Fruit fly (Drosophila melanogaster): ENCODE data around the gene dbr.

The dbr gene

dm6 chr2L:25055-25454 is 41.2 kb upstream of the dbr start, which contains the start of gene Ir21a:
Gene Ir21a (minus strand): TSS chr2L:25155.
- TF ChIP-seq brk (GFP tag; optimal IDR thresholded peaks at IDR 0.05) (no peak), h (GFP tag; optimal IDR thresholded peaks at IDR 0.05) (no peak), Jra (GFP tag; optimal IDR thresholded peaks at IDR 0.05) (no peak), CG32264 (GFP tag; optimal IDR thresholded peaks at IDR 0.05) (no peak), psq (GFP tag; optimal IDR thresholded peaks at IDR 0.05) (no peak), Hnf4 (GFP tag; optimal IDR thresholded peaks at IDR 0.05) (no peak), jim (GFP tag; optimal IDR thresholded peaks at IDR 0.05) (no peak), Myc (optimal IDR thresholded peaks at IDR 0.05) (no peak), sv (GFP tag; optimal IDR thresholded peaks at IDR 0.05) (no peak), OdsH (GFP tag; optimal IDR thresholded peaks at IDR 0.05) (no peak), tai (GFP tag; optimal IDR thresholded peaks at IDR 0.05) (no peak), Rel (GFP tag; optimal IDR thresholded peaks at IDR 0.05) (no peak), Rel (tag; optimal IDR thresholded peaks at IDR 0.05) (no peak), GATAd (GFP tag; optimal IDR thresholded peaks at IDR 0.05) (no peak), Hr78 (GFP tag; optimal IDR thresholded peaks at IDR 0.05) (no peak), Dfd (GFP tag; optimal IDR thresholded peaks at IDR 0.05) (no peak)

dm6 chr2L:34054-34453 is 32.2 kb upstream of the dbr start:
- no peak for TF ChIP-seq Mio (GFP tag; optimal IDR thresholded peaks at IDR 0.05)
- TF ChIP-seq Dfd (GFP tag; optimal IDR thresholded peaks at IDR 0.05), result no peak
- no peak for TF ChIP-seq psq (GFP tag; optimal IDR thresholded peaks at IDR 0.05)
- no peak for TF ChIP-seq dl (GFP tag; optimal IDR thresholded peaks at IDR 0.05; ENCODE audit: insufficient read depth in 1 of 2, partially characterized antibody in 2 of 2)
- TF ChIP-seq Rel (GFP tag; optimal IDR thresholded peaks at IDR 0.05), result no peak
- no peak for TF ChIP-seq Rel (tag; optimal IDR thresholded peaks at IDR 0.05)
- no peak for TF ChIP-seq Hr83 (GFP tag; optimal IDR thresholded peaks at IDR 0.05; ENCODE audit: poor library complexity, severe bottlenecking)
- TF ChIP-seq br (GFP tag; optimal IDR thresholded peaks at IDR 0.05), result no peak
- no peak for TF ChIP-seq usp (GFP tag; optimal IDR thresholded peaks at IDR 0.05)
- TF ChIP-seq sage (GFP tag; optimal IDR thresholded peaks at IDR 0.05), result no peak
- TF ChIP-seq Abd-B (GFP tag; optimal IDR thresholded peaks at IDR 0.05), result no peak
- TF ChIP-seq h (GFP tag; optimal IDR thresholded peaks at IDR 0.05), result no peak
- no peak for TF ChIP-seq woc (GFP tag; optimal IDR thresholded peaks at IDR 0.05)
- no peak for TF ChIP-seq CG9705 (GFP tag; optimal IDR thresholded peaks at IDR 0.05)
- no peak for TF ChIP-seq Hr78 (GFP tag; optimal IDR thresholded peaks at IDR 0.05)
- no peak for TF ChIP-seq rgr (GFP tag; optimal IDR thresholded peaks at IDR 0.05)
- TF ChIP-seq dmrt93B (GFP tag; optimal IDR thresholded peaks at IDR 0.05), result no peak

- TF ChIP-seq jim (GFP tag; optimal IDR thresholded peaks at IDR 0.05) (no peak), Hr78 (GFP tag; optimal IDR thresholded peaks at IDR 0.05) (no peak), ey (GFP tag; optimal IDR thresholded peaks at IDR 0.05) (no peak), Sp1 (GFP tag; optimal IDR thresholded peaks at IDR 0.05) (no peak)
Observed at dm6 chr2L:35452-35851, 30.8 kb upstream of the dbr start.

dm6 chr2L:53108-53507 is 13.2 kb upstream of the dbr start:
- TF ChIP-seq Sp1 (GFP tag; optimal IDR thresholded peaks at IDR 0.05) (no peak), HLH106 (tag; optimal IDR thresholded peaks at IDR 0.05) (no peak), Dfd (GFP tag; optimal IDR thresholded peaks at IDR 0.05) (no peak), dsf (GFP tag; optimal IDR thresholded peaks at IDR 0.05; ENCODE audit: borderline replicate concordance) (no peak), brk (GFP tag; optimal IDR thresholded peaks at IDR 0.05) (no peak), CG32264 (GFP tag; optimal IDR thresholded peaks at IDR 0.05) (no peak), Jra (GFP tag; optimal IDR thresholded peaks at IDR 0.05) (no peak), usp (GFP tag; optimal IDR thresholded peaks at IDR 0.05) (no peak), fru (GFP tag; optimal IDR thresholded peaks at IDR 0.05) (no peak), sage (GFP tag; optimal IDR thresholded peaks at IDR 0.05) (no peak), N (GFP tag; optimal IDR thresholded peaks at IDR 0.05) (no peak), Myc (optimal IDR thresholded peaks at IDR 0.05) (no peak), Rel (GFP tag; optimal IDR thresholded peaks at IDR 0.05) (no peak), Rel (tag; optimal IDR thresholded peaks at IDR 0.05) (no peak)

- no peak for TF ChIP-seq usp (GFP tag; optimal IDR thresholded peaks at IDR 0.05)
- TF ChIP-seq Hr78 (GFP tag; optimal IDR thresholded peaks at IDR 0.05), result no peak
- TF ChIP-seq lola (GFP tag; optimal IDR thresholded peaks at IDR 0.05), result no peak
- no peak for TF ChIP-seq Rel (GFP tag; optimal IDR thresholded peaks at IDR 0.05)
- TF ChIP-seq Rel (tag; optimal IDR thresholded peaks at IDR 0.05), result no peak
- TF ChIP-seq brk (GFP tag; optimal IDR thresholded peaks at IDR 0.05), result no peak
- TF ChIP-seq Jra (GFP tag; optimal IDR thresholded peaks at IDR 0.05), result no peak
- TF ChIP-seq br (GFP tag; optimal IDR thresholded peaks at IDR 0.05), result no peak
- TF ChIP-seq HLH106 (tag; optimal IDR thresholded peaks at IDR 0.05), result no peak
- TF ChIP-seq pan (optimal IDR thresholded peaks at IDR 0.05), result no peak
- no peak for TF ChIP-seq h (GFP tag; optimal IDR thresholded peaks at IDR 0.05)
Observed at dm6 chr2L:56865-57264, 9.4 kb upstream of the dbr start.

Data from whole organism, wandering third instar larva.